Worm (Caenorhabditis elegans) whole organism, late embryonic: Measurements from ENCODE around the gene irld-7.
"Not testable (repeated sequence)": the region's sequence is repeated elsewhere in the genome, so short reads cannot be mapped to it uniquely, and the experiment has no call there.

Experiments
- C38D4.7 ChIP-seq: fragments of 200-800 bp; sonication (Bioruptor generic); optimal IDR thresholded peaks from 2 replicates; lab custom pipeline; 2018; ENCODE audit warnings: mild to moderate bottlenecking, missing genetic modification characterization, moderate library complexity, missing compliant biosample characterization
- F13H6.1 ChIP-seq: sonication (generic microtip); optimal IDR thresholded peaks from 2 replicates; lab custom pipeline; 2016; ENCODE audit warnings: missing genetic modification characterization, missing compliant biosample characterization
- K02D7.2 ChIP-seq: sonication (generic microtip); optimal IDR thresholded peaks from 2 replicates; lab custom pipeline; 2017; ENCODE audit warnings: mild to moderate bottlenecking, missing genetic modification characterization, missing compliant biosample characterization
- K09A11.1 ChIP-seq: sonication (generic microtip); optimal IDR thresholded peaks from 2 replicates; lab custom pipeline; 2017; ENCODE audit warnings: antibody characterized with exemption, mild to moderate bottlenecking, missing genetic modification characterization, missing compliant biosample characterization; ENCODE audit not compliant: insufficient read depth
- ceh-19 ChIP-seq: fragments of 200-800 bp; sonication (Bioruptor generic); optimal IDR thresholded peaks from 2 replicates; lab custom pipeline; 2018; ENCODE audit warnings: mild to moderate bottlenecking, missing genetic modification characterization, missing compliant biosample characterization
- ceh-22 ChIP-seq: sonication (generic microtip); optimal IDR thresholded peaks from 2 replicates; lab custom pipeline; 2017; ENCODE audit warnings: missing biosample characterization, missing genetic modification characterization
- ceh-30 ChIP-seq: fragments of 150-350 bp; optimal IDR thresholded peaks from 2 replicates; lab custom pipeline; 2014; ENCODE audit warnings: missing biosample characterization, missing genetic modification characterization
- ceh-34 ChIP-seq: sonication (generic microtip); optimal IDR thresholded peaks from 2 replicates; lab custom pipeline; 2016; ENCODE audit warnings: mild to moderate bottlenecking, missing genetic modification characterization, missing compliant biosample characterization
- che-1 ChIP-seq: sonication (generic microtip); optimal IDR thresholded peaks from 2 replicates; lab custom pipeline; 2016; ENCODE audit warnings: mild to moderate bottlenecking, missing genetic modification characterization, missing compliant biosample characterization
- dve-1 ChIP-seq: sonication (generic microtip); optimal IDR thresholded peaks from 2 replicates; lab custom pipeline; 2017; ENCODE audit warnings: antibody characterized with exemption, mild to moderate bottlenecking, missing genetic modification characterization, missing compliant biosample characterization
- elt-2 ChIP-seq: sonication (generic microtip); optimal IDR thresholded peaks from 2 replicates; lab custom pipeline; 2016; ENCODE audit warnings: missing genetic modification reagents, missing genetic modification characterization, missing compliant biosample characterization
- ets-4 ChIP-seq: sonication (generic microtip); optimal IDR thresholded peaks from 2 replicates; lab custom pipeline; 2016; ENCODE audit warnings: missing genetic modification characterization, missing compliant biosample characterization
- eyg-1 ChIP-seq: sonication (generic microtip); optimal IDR thresholded peaks from 2 replicates; lab custom pipeline; 2016; ENCODE audit warnings: missing genotype, missing genetic modification characterization, missing compliant biosample characterization
- hlh-30 ChIP-seq: sonication (generic microtip); optimal IDR thresholded peaks from 2 replicates; lab custom pipeline; 2017; ENCODE audit warnings: antibody characterized with exemption, missing genetic modification characterization, missing compliant biosample characterization; ENCODE audit not compliant: insufficient read depth
- hlh-6 ChIP-seq: sonication (generic microtip); optimal IDR thresholded peaks from 2 replicates; lab custom pipeline; 2016; ENCODE audit warnings: missing genotype, missing genetic modification characterization, missing compliant biosample characterization
- hlh-8 ChIP-seq: sonication (generic microtip); optimal IDR thresholded peaks from 2 replicates; lab custom pipeline; 2016; ENCODE audit warnings: missing genotype, missing genetic modification characterization, missing compliant biosample characterization
- madf-2 ChIP-seq: sonication (generic microtip); optimal IDR thresholded peaks from 2 replicates; lab custom pipeline; 2017; ENCODE audit warnings: missing genetic modification characterization, missing compliant biosample characterization
- mec-3 ChIP-seq: sonication (generic microtip); optimal IDR thresholded peaks from 2 replicates; lab custom pipeline; 2016; ENCODE audit warnings: borderline replicate concordance, missing genetic modification characterization, missing compliant biosample characterization
- nfya-1 ChIP-seq: sonication (generic microtip); optimal IDR thresholded peaks from 2 replicates; lab custom pipeline; 2017; ENCODE audit warnings: missing genetic modification characterization, mild to moderate bottlenecking, missing compliant biosample characterization, antibody characterized with exemption, moderate library complexity
- nhr-232 ChIP-seq: sonication (generic microtip); optimal IDR thresholded peaks from 2 replicates; lab custom pipeline; 2016; ENCODE audit warnings: missing genetic modification characterization, missing compliant biosample characterization
- npax-4 ChIP-seq: sonication (generic microtip); optimal IDR thresholded peaks from 2 replicates; lab custom pipeline; 2016; ENCODE audit warnings: missing genetic modification characterization, missing compliant biosample characterization
- odd-2 ChIP-seq: sonication (generic microtip); optimal IDR thresholded peaks from 2 replicates; lab custom pipeline; 2017; ENCODE audit warnings: antibody characterized with exemption, mild to moderate bottlenecking, missing genetic modification characterization, missing compliant biosample characterization
- pag-3 ChIP-seq: sonication (generic microtip); optimal IDR thresholded peaks from 2 replicates; lab custom pipeline; 2016; ENCODE audit warnings: missing compliant biosample characterization, missing genetic modification characterization, borderline replicate concordance
- pha-4 ChIP-seq: fragments of 150-350 bp; optimal IDR thresholded peaks from 2 replicates; lab custom pipeline; 2018; ENCODE audit warnings: missing biosample characterization, missing genetic modification reagents, missing genetic modification characterization
- ref-2 ChIP-seq: sonication (generic microtip); optimal IDR thresholded peaks from 2 replicates; lab custom pipeline; 2016; ENCODE audit warnings: missing genetic modification characterization, missing compliant biosample characterization
- rnt-1 ChIP-seq: sonication (generic microtip); optimal IDR thresholded peaks from 2 replicates; lab custom pipeline; 2016; ENCODE audit warnings: missing genetic modification characterization, missing compliant biosample characterization
- sdc-2 ChIP-seq: sonication (generic microtip); optimal IDR thresholded peaks from 2 replicates; lab custom pipeline; 2016; ENCODE audit warnings: missing genotype, missing genetic modification characterization, missing compliant biosample characterization
- sox-4 ChIP-seq: sonication (generic microtip); optimal IDR thresholded peaks from 2 replicates; lab custom pipeline; 2017; ENCODE audit warnings: mild to moderate bottlenecking, missing genetic modification characterization, inconsistent platforms, missing compliant biosample characterization
- syd-9 ChIP-seq: sonication (generic microtip); optimal IDR thresholded peaks from 2 replicates; lab custom pipeline; 2016; ENCODE audit warnings: mild to moderate bottlenecking, missing genetic modification characterization, moderate library complexity, missing compliant biosample characterization
- tbx-7 ChIP-seq: sonication (generic microtip); optimal IDR thresholded peaks from 2 replicates; lab custom pipeline; 2016; ENCODE audit warnings: missing genotype, missing genetic modification characterization, missing compliant biosample characterization
- unc-3 ChIP-seq, 2 experiments: fragments of 200-800 bp in 1 of 2; sonication (Bioruptor generic) in 1 of 2; sonication (generic microtip) in 1 of 2; conservative IDR thresholded peaks in 1 of 2; optimal IDR thresholded peaks in 1 of 2; 2 replicates each; pipeline versions ENCODE4 v1.3.6 to Lab custom; 2016 to 2022; ENCODE audit warnings: missing compliant biosample characterization in 2 of 2, missing genetic modification characterization in 2 of 2, missing genetic modification reagents in 1 of 2
- unc-42 ChIP-seq: sonication (generic microtip); optimal IDR thresholded peaks from 2 replicates; lab custom pipeline; 2016; ENCODE audit warnings: missing genotype, missing genetic modification characterization, missing compliant biosample characterization
- unc-55 ChIP-seq: sonication (generic microtip); optimal IDR thresholded peaks from 2 replicates; lab custom pipeline; 2017; ENCODE audit warnings: missing biosample characterization, missing genetic modification reagents, missing genetic modification characterization
- ztf-16 ChIP-seq: sonication (generic microtip); optimal IDR thresholded peaks from 2 replicates; lab custom pipeline; 2017; ENCODE audit warnings: missing genetic modification characterization, missing compliant biosample characterization

irld-7 gene

ce11 chrIV:6585397-6585921 lies 4.7 kb upstream of the irld-7 start, which contains the start of the genes F38A5.2 and dnj-11 (continued):
- no peak for TF ChIP-seq K02D7.2 (tag; lab: Kevin White, UChicago)
- TF ChIP-seq unc-3 (GFP tag; conservative IDR thresholded peaks at IDR 0.05; lab: Robert Waterston, UW) = no peak
- TF ChIP-seq unc-3 (tag; optimal IDR thresholded peaks at IDR 0.05; lab: Kevin White, UChicago) = no peak
- TF ChIP-seq sox-4 = no peak
- TF ChIP-seq nhr-232 (tag; lab: Kevin White, UChicago) = no peak
- peak; percentile 55 for TF ChIP-seq rnt-1 (tag; lab: Kevin White, UChicago)
- TF ChIP-seq nfya-1 (tag; lab: Kevin White, UChicago) = peak; percentile 48
- TF ChIP-seq ets-4 (tag; lab: Kevin White, UChicago) = no peak
- no peak for TF ChIP-seq tbx-7 (tag; lab: Kevin White, UChicago)
- TF ChIP-seq elt-2 (tag; lab: Kevin White, UChicago) = no peak
- TF ChIP-seq ceh-22 (tag; lab: Kevin White, UChicago) = no peak
- no peak for TF ChIP-seq mec-3
- TF ChIP-seq syd-9 = no peak
- TF ChIP-seq madf-2 (tag; lab: Kevin White, UChicago) = no peak
- TF ChIP-seq ceh-34 (tag; lab: Kevin White, UChicago) = peak; percentile 26
- no peak for TF ChIP-seq odd-2 (tag; lab: Kevin White, UChicago)
- TF ChIP-seq pag-3 (tag; lab: Kevin White, UChicago) = no peak
- TF ChIP-seq ref-2 (tag; lab: Kevin White, UChicago) = no peak
- TF ChIP-seq K09A11.1 (tag; lab: Kevin White, UChicago) = no peak
- TF ChIP-seq unc-55 = peak; percentile 27
- TF ChIP-seq hlh-6 (tag; lab: Kevin White, UChicago) = no peak
- no peak for TF ChIP-seq F13H6.1 (tag; lab: Kevin White, UChicago)
- no peak for TF ChIP-seq C38D4.7
- TF ChIP-seq dve-1 = peak; percentile 42
- TF ChIP-seq hlh-30 = peak; percentile 14
- no peak for TF ChIP-seq eyg-1
- no peak for TF ChIP-seq sdc-2
- no peak for TF ChIP-seq pha-4
- TF ChIP-seq che-1 (tag; lab: Kevin White, UChicago) = no peak
- TF ChIP-seq unc-42 (tag; lab: Kevin White, UChicago) = peak; percentile 50

ce11 chrIV:6588080-6588613 lies 2.0 kb upstream of the irld-7 start:
- TF ChIP-seq ceh-22 (tag; lab: Kevin White, UChicago) = no peak
- no peak for TF ChIP-seq unc-55

ce11 chrIV:6591010-6591746 lies 1.0 kb downstream of the irld-7 start, which contains the start of the genes nspb-1 and nspb-2:
Gene nspb-1 (minus strand): TSS chrIV:6591110.
Gene nspb-2 (plus strand): TSS chrIV:6591696.
- TF ChIP-seq npax-4 (tag; lab: Kevin White, UChicago); unc-55; hlh-8: not testable (repeated sequence)

ce11 chrIV:6594871-6595270 lies 4.7 kb downstream of the irld-7 start, which contains the start of gene nspb-3:
Gene nspb-3 (minus strand): TSS chrIV:6594971.
- not testable (repeated sequence) for TF ChIP-seq ceh-30 (tag; lab: Kevin White, UChicago); ztf-16 (tag; lab: Kevin White, UChicago); ceh-19 (GFP tag; lab: Kevin White, UChicago)
- TF ChIP-seq, all 69 proteins: peak for 0; not testable (repeated sequence) for 69
